Fruit fly (Drosophila melanogaster): Measurements from ENCODE around the gene ND-51.

Gene ND-51

dm6 chr2L:6074314-6074713 is 11.8 kb upstream of the ND-51 start (continued):
- TF ChIP-seq B-H1 (GFP tag; IDR thresholded peaks at IDR 0.05) (no peak), CG5245 (GFP tag; optimal IDR thresholded peaks at IDR 0.05) (no peak), tna (GFP tag; IDR thresholded peaks at IDR 0.05; ENCODE audit: partially characterized antibody) (no peak), Dip2 (GFP tag; IDR thresholded peaks at IDR 0.05) (no peak), CG10274 (GFP tag; optimal IDR thresholded peaks at IDR 0.05) (peak; percentile 34), h (optimal IDR thresholded peaks at IDR 0.05) (no peak), NfI (GFP tag; optimal IDR thresholded peaks at IDR 0.05) (no peak), CG12942 (GFP tag; optimal IDR thresholded peaks at IDR 0.05) (no peak), dm (GFP tag; optimal IDR thresholded peaks at IDR 0.05) (no peak), wdn (GFP tag; IDR thresholded peaks at IDR 0.05) (no peak), CG16815 (GFP tag; optimal IDR thresholded peaks at IDR 0.05) (no peak), CG9437 (GFP tag; optimal IDR thresholded peaks at IDR 0.05) (no peak), CG13775 (GFP tag; optimal IDR thresholded peaks at IDR 0.05) (no peak), Blimp-1 (GFP tag; optimal IDR thresholded peaks at IDR 0.05) (peak; percentile 92), CG18262 (tag; optimal IDR thresholded peaks at IDR 0.05) (no peak), CG10431 (GFP tag; optimal IDR thresholded peaks at IDR 0.05) (peak; percentile 13), CG12659 (GFP tag; optimal IDR thresholded peaks at IDR 0.05) (no peak), CG11398 (GFP tag; optimal IDR thresholded peaks at IDR 0.05) (no peak), Kr (GFP tag; optimal IDR thresholded peaks at IDR 0.05) (no peak), HLHmδ (GFP tag; optimal IDR thresholded peaks at IDR 0.05) (peak; percentile 20), cg (GFP tag; optimal IDR thresholded peaks at IDR 0.05) (peak; percentile 2), ci (GFP tag; IDR thresholded peaks at IDR 0.05) (peak; percentile 68), CG13123 (GFP tag; optimal IDR thresholded peaks at IDR 0.05) (no peak), CG10366 (GFP tag; IDR thresholded peaks at IDR 0.05) (no peak), Med (GFP tag) (peak; percentile 60), CG43689 (GFP tag; IDR thresholded peaks at IDR 0.05) (no peak), CG2116 (GFP tag; optimal IDR thresholded peaks at IDR 0.05) (no peak), CG16813 (GFP tag; IDR thresholded peaks at IDR 0.05; ENCODE audit: partially characterized antibody) (no peak), tll (GFP tag; optimal IDR thresholded peaks at IDR 0.05) (no peak), Asciz (GFP tag; optimal IDR thresholded peaks at IDR 0.05) (no peak), pros (GFP tag; optimal IDR thresholded peaks at IDR 0.05) (peak; percentile 28), gem (tag; optimal IDR thresholded peaks at IDR 0.05) (no peak), Sry-δ (GFP tag; optimal IDR thresholded peaks at IDR 0.05) (no peak), CG10267 (tag; optimal IDR thresholded peaks at IDR 0.05) (no peak), bowl (GFP tag; IDR thresholded peaks at IDR 0.05) (0 out of 2 replicates have a peak, but pooled peaks have one; percentile 27), cad (GFP tag; optimal IDR thresholded peaks at IDR 0.05) (no peak), ERR (GFP tag; optimal IDR thresholded peaks at IDR 0.05) (no peak), CG32767 (GFP tag; IDR thresholded peaks at IDR 0.05) (no peak), dan (GFP tag; IDR thresholded peaks at IDR 0.05) (no peak), Nf-YB (GFP tag; optimal IDR thresholded peaks at IDR 0.05) (no peak), Ets65A (GFP tag) (no peak), CG7372 (GFP tag; IDR thresholded peaks at IDR 0.05) (no peak), CG34422 (GFP tag; IDR thresholded peaks at IDR 0.05) (0 out of 3 replicates have a peak, but pooled peaks have one; percentile 20), Nf-YC (tag; optimal IDR thresholded peaks at IDR 0.05) (no peak), dysf (GFP tag; IDR thresholded peaks at IDR 0.05) (no peak), tin (GFP tag; optimal IDR thresholded peaks at IDR 0.05) (no peak), CG11247 (GFP tag; IDR thresholded peaks at IDR 0.05) (no peak), CG4328 (GFP tag; optimal IDR thresholded peaks at IDR 0.05) (no peak), vvl (GFP tag; IDR thresholded peaks at IDR 0.05) (no peak), CG1529 (GFP tag; optimal IDR thresholded peaks at IDR 0.05) (no peak), kni (GFP tag; optimal IDR thresholded peaks at IDR 0.05) (peak; percentile 52), CG4424 (GFP tag; optimal IDR thresholded peaks at IDR 0.05) (no peak)
